Fruit fly (Drosophila melanogaster) whole organism, embryonic: ENCODE data around the gene Strip.

Experiments used
- Ada2b ChIP-seq: fragments of 200-800 bp; sonication (Bioruptor generic); IDR thresholded peaks from 2 replicates; pipeline ENCODE4 v1.3.6; 2022; ENCODE audit warnings: missing biosample characterization, missing genetic modification characterization
- Adf1 ChIP-seq: fragments of 200-800 bp; sonication (Bioruptor generic); IDR thresholded peaks from 2 replicates; pipeline ENCODE4 v1.3.6; 2022; ENCODE audit warnings: missing biosample characterization, missing genetic modification characterization
- Antp ChIP-seq: fragments of 200-800 bp; sonication (Bioruptor generic); optimal IDR thresholded peaks from 3 replicates; lab custom pipeline; 2016; ENCODE audit warnings: missing biosample characterization, missing genetic modification characterization
- CG10274 ChIP-seq: fragments of 200-800 bp; sonication (Bioruptor generic); optimal IDR thresholded peaks from 3 replicates; lab custom pipeline; 2017; ENCODE audit warnings: missing biosample characterization, mild to moderate bottlenecking, missing genetic modification characterization
- CG10565 ChIP-seq: fragments of 200-800 bp; sonication (Bioruptor generic); optimal IDR thresholded peaks from 3 replicates; lab custom pipeline; 2016; ENCODE audit warnings: missing biosample characterization, mild to moderate bottlenecking, missing genetic modification characterization
- CG13894 ChIP-seq: fragments of 200-800 bp; sonication (Bioruptor generic); optimal IDR thresholded peaks from 3 replicates; lab custom pipeline; 2018; ENCODE audit warnings: missing biosample characterization, mild to moderate bottlenecking, missing genetic modification characterization, moderate library complexity
- CG1603 ChIP-seq: fragments of 200-800 bp; sonication (Bioruptor generic); optimal IDR thresholded peaks from 2 replicates; lab custom pipeline; 2019; ENCODE audit warnings: missing biosample characterization, mild to moderate bottlenecking, missing genetic modification characterization, moderate library complexity
- CG17385 ChIP-seq: fragments of 200-800 bp; sonication (Bioruptor generic); optimal IDR thresholded peaks from 3 replicates; lab custom pipeline; 2018; ENCODE audit warnings: missing biosample characterization, mild to moderate bottlenecking, missing genetic modification characterization
- CG1792 ChIP-seq: fragments of 200-800 bp; sonication (Bioruptor generic); optimal IDR thresholded peaks from 2 replicates; lab custom pipeline; 2016; ENCODE audit warnings: missing biosample characterization, missing genetic modification characterization
- CG18011 ChIP-seq: fragments of 200-800 bp; sonication (Bioruptor generic); optimal IDR thresholded peaks from 2 replicates; lab custom pipeline; 2017; ENCODE audit warnings: missing biosample characterization, missing genetic modification characterization, mild to moderate bottlenecking, moderate library complexity, missing genotype
- CG3065 ChIP-seq: fragments of 200-800 bp; sonication (Bioruptor generic); optimal IDR thresholded peaks from 2 replicates; lab custom pipeline; 2016; ENCODE audit warnings: missing biosample characterization, missing genetic modification characterization
- CG32767 ChIP-seq: fragments of 200-800 bp; sonication (Bioruptor generic); IDR thresholded peaks from 2 replicates; pipeline ENCODE4 v1.3.6; 2022; ENCODE audit warnings: missing biosample characterization, missing genetic modification characterization
- CG32772 ChIP-seq: fragments of 200-800 bp; sonication (Bioruptor generic); IDR thresholded peaks from 2 replicates; pipeline ENCODE4 v1.3.6; 2022; ENCODE audit warnings: missing biosample characterization, missing genetic modification characterization
- CG3726 ChIP-seq: fragments of 200-800 bp; sonication (Bioruptor generic); IDR thresholded peaks from 3 replicates; pipeline ENCODE4, ENCODE4 v1.3.6; 2022; ENCODE audit warnings: missing biosample characterization, missing genetic modification characterization
- CG3995 ChIP-seq: fragments of 200-800 bp; sonication (Bioruptor generic); optimal IDR thresholded peaks from 3 replicates; lab custom pipeline; 2016; ENCODE audit warnings: missing biosample characterization, missing genetic modification characterization
- CG4617 ChIP-seq: fragments of 200-800 bp; sonication (Bioruptor generic); optimal IDR thresholded peaks from 3 replicates; lab custom pipeline; 2016; ENCODE audit warnings: missing biosample characterization, missing genetic modification characterization, borderline replicate concordance
- CG7987 ChIP-seq: fragments of 200-800 bp; sonication (Bioruptor generic); optimal IDR thresholded peaks from 2 replicates; lab custom pipeline; 2018; ENCODE audit warnings: missing biosample characterization, mild to moderate bottlenecking, missing genetic modification characterization, moderate library complexity
- CG9437 ChIP-seq: fragments of 200-800 bp; sonication (Bioruptor generic); optimal IDR thresholded peaks from 2 replicates; lab custom pipeline; 2018; ENCODE audit warnings: missing biosample characterization, mild to moderate bottlenecking, missing genetic modification characterization
- CG9797 ChIP-seq: fragments of 200-800 bp; sonication (Bioruptor generic); optimal IDR thresholded peaks from 3 replicates; lab custom pipeline; 2018; ENCODE audit warnings: missing biosample characterization, mild to moderate bottlenecking, missing genetic modification characterization
- CkIIα-i1 ChIP-seq: fragments of 200-800 bp; sonication (Bioruptor generic); IDR thresholded peaks from 2 replicates; pipeline ENCODE4 v1.3.6; 2022; ENCODE audit warnings: missing biosample characterization, missing genetic modification characterization
- Dll ChIP-seq: fragments of 200-800 bp; sonication (Bioruptor generic); IDR thresholded peaks from 4 replicates; pipeline ENCODE4 v1.3.6; 2022; ENCODE audit warnings: missing biosample characterization, missing genetic modification characterization; ENCODE audit not compliant: partially characterized antibody
- E2f2 ChIP-seq: fragments of 200-800 bp; sonication (Bioruptor generic); IDR thresholded peaks from 2 replicates; pipeline ENCODE4 v1.3.6; 2022; ENCODE audit warnings: missing biosample characterization, missing genetic modification characterization
- Fer3 ChIP-seq: fragments of 200-800 bp; sonication (Bioruptor generic); optimal IDR thresholded peaks from 2 replicates; lab custom pipeline; 2018; ENCODE audit warnings: missing biosample characterization, mild to moderate bottlenecking, missing genetic modification characterization, moderate library complexity
- Hsf ChIP-seq: fragments of 200-800 bp; sonication (Bioruptor generic); optimal IDR thresholded peaks from 3 replicates; lab custom pipeline; 2016; ENCODE audit warnings: missing biosample characterization, missing genetic modification characterization
- NK7.1 ChIP-seq: fragments of 200-800 bp; sonication (Bioruptor generic); optimal IDR thresholded peaks from 3 replicates; lab custom pipeline; 2016; ENCODE audit warnings: missing biosample characterization, missing genetic modification characterization
- NfI ChIP-seq: fragments of 200-800 bp; sonication (Bioruptor generic); optimal IDR thresholded peaks from 3 replicates; lab custom pipeline; 2018; ENCODE audit warnings: missing biosample characterization, mild to moderate bottlenecking, missing genetic modification characterization, moderate library complexity
- PHDP ChIP-seq: fragments of 200-800 bp; sonication (Bioruptor generic); optimal IDR thresholded peaks from 3 replicates; lab custom pipeline; 2018; ENCODE audit warnings: missing biosample characterization, mild to moderate bottlenecking, missing genetic modification characterization, moderate library complexity
- Rx ChIP-seq: fragments of 200-800 bp; sonication (Bioruptor generic); IDR thresholded peaks from 2 replicates; pipeline ENCODE4 v1.3.6; 2022; ENCODE audit warnings: missing biosample characterization, missing genetic modification characterization
- Ssrp ChIP-seq: fragments of 200-800 bp; sonication (Bioruptor generic); optimal IDR thresholded peaks from 2 replicates; lab custom pipeline; 2018; ENCODE audit warnings: missing biosample characterization, mild to moderate bottlenecking, missing genetic modification characterization, moderate library complexity
- amos ChIP-seq: fragments of 200-800 bp; sonication (Bioruptor generic); IDR thresholded peaks from 2 replicates; pipeline ENCODE4 v1.3.6; 2022; ENCODE audit warnings: missing biosample characterization, missing genetic modification characterization; ENCODE audit not compliant: partially characterized antibody
- ara ChIP-seq: fragments of 200-800 bp; sonication (Bioruptor generic); IDR thresholded peaks from 2 replicates; pipeline ENCODE4 v1.3.6; 2022; ENCODE audit warnings: missing biosample characterization, missing genetic modification characterization
- br ChIP-seq: fragments of >200 bp; optimal IDR thresholded peaks from 2 replicates; lab custom pipeline; 2017
- caup ChIP-seq: fragments of 200-800 bp; sonication (Bioruptor generic); optimal IDR thresholded peaks from 3 replicates; lab custom pipeline; 2017; ENCODE audit warnings: missing biosample characterization, mild to moderate bottlenecking, missing genetic modification characterization, moderate library complexity; ENCODE audit not compliant: severe bottlenecking
- chif ChIP-seq, 2 experiments: fragments of 200-800 bp; sonication (Bioruptor generic); optimal IDR thresholded peaks; 3 replicates each; lab custom pipeline; 2016; ENCODE audit warnings: missing biosample characterization in 2 of 2, missing genetic modification characterization in 2 of 2
- crp ChIP-seq, 2 experiments: fragments of 200-800 bp; sonication (Bioruptor generic); optimal IDR thresholded peaks; 2 replicates in 1 of 2; 3 replicates in 1 of 2; lab custom pipeline; 2017; ENCODE audit warnings: missing biosample characterization in 2 of 2, missing genetic modification characterization in 2 of 2, mild to moderate bottlenecking in 1 of 2, moderate library complexity in 1 of 2
- dan ChIP-seq: fragments of 200-800 bp; sonication (Bioruptor generic); IDR thresholded peaks from 2 replicates; pipeline ENCODE4 v1.3.6; 2022; ENCODE audit warnings: missing biosample characterization, missing genetic modification characterization
- dpn ChIP-seq, 2 experiments: fragments of 200-800 bp; sonication (Bioruptor generic); optimal IDR thresholded peaks; 3 replicates each; lab custom pipeline; 2016; ENCODE audit warnings: missing biosample characterization in 2 of 2, missing genetic modification characterization in 2 of 2
- fru ChIP-seq: fragments of >200 bp; optimal IDR thresholded peaks from 2 replicates; lab custom pipeline; 2017
- fu2 ChIP-seq: fragments of 200-800 bp; sonication (Bioruptor generic); optimal IDR thresholded peaks from 2 replicates; lab custom pipeline; 2016; ENCODE audit warnings: missing biosample characterization, missing genetic modification characterization
- gem ChIP-seq: fragments of 200-800 bp; sonication (Bioruptor generic); optimal IDR thresholded peaks from 2 replicates; lab custom pipeline; 2019; ENCODE audit warnings: missing biosample characterization, mild to moderate bottlenecking, missing genetic modification characterization, moderate library complexity
- her ChIP-seq: fragments of 200-800 bp; sonication (Bioruptor generic); optimal IDR thresholded peaks from 2 replicates; lab custom pipeline; 2016; ENCODE audit warnings: missing biosample characterization, missing genetic modification characterization
- hkb ChIP-seq, 2 experiments: fragments of 200-800 bp in 1 of 2; fragments of >200 bp in 1 of 2; sonication (Bioruptor generic) in 1 of 2; IDR thresholded peaks in 1 of 2; optimal IDR thresholded peaks in 1 of 2; 2 replicates each; pipeline versions ENCODE4 v1.3.6 to Lab custom; 2017 to 2022; ENCODE audit warnings: missing biosample characterization in 1 of 2, missing genetic modification characterization in 1 of 2
- phol ChIP-seq: fragments of 200-800 bp; sonication (Bioruptor generic); optimal IDR thresholded peaks from 3 replicates; lab custom pipeline; 2018; ENCODE audit warnings: missing biosample characterization, mild to moderate bottlenecking, missing genetic modification characterization, moderate library complexity
- pnt ChIP-seq: fragments of 200-800 bp; sonication (Bioruptor generic); optimal IDR thresholded peaks from 3 replicates; lab custom pipeline; 2016; ENCODE audit warnings: missing biosample characterization, missing genetic modification characterization
- sisA ChIP-seq: fragments of 200-800 bp; sonication (Bioruptor generic); IDR thresholded peaks from 2 replicates; pipeline ENCODE4 v1.3.6; 2022; ENCODE audit warnings: missing biosample characterization, missing genetic modification characterization
- stc ChIP-seq: fragments of 200-800 bp; sonication (Bioruptor generic); IDR thresholded peaks from 2 replicates; pipeline ENCODE4 v1.3.6; 2022; ENCODE audit warnings: missing biosample characterization, missing genetic modification characterization
- tgo ChIP-seq: fragments of 200-800 bp; sonication (Bioruptor generic); IDR thresholded peaks from 3 replicates; pipeline ENCODE4 v1.3.6; 2022; ENCODE audit warnings: missing biosample characterization, missing genetic modification characterization
- unpg ChIP-seq: fragments of 200-800 bp; sonication (Bioruptor generic); optimal IDR thresholded peaks from 3 replicates; lab custom pipeline; 2018; ENCODE audit warnings: missing biosample characterization, mild to moderate bottlenecking, missing genetic modification characterization, moderate library complexity
- wek ChIP-seq: fragments of 200-800 bp; sonication (Bioruptor generic); optimal IDR thresholded peaks from 3 replicates; lab custom pipeline; 2018; ENCODE audit warnings: missing biosample characterization, mild to moderate bottlenecking, missing genetic modification characterization, moderate library complexity

Strip gene

dm6 chr3L:3319992-3320732 lies 8.5 kb downstream of the Strip start (continued):
- TF ChIP-seq CG17385 (GFP tag; lab: Kevin White, UChicago) (peak; percentile 38), her (GFP tag; lab: Kevin White, UChicago) (peak; percentile 22), unpg (peak; percentile 23), pnt (GFP tag; lab: Kevin White, UChicago) (peak; percentile 1), PHDP (tag; lab: Kevin White, UChicago) (peak; percentile 26), CG1792 (no peak), CG3726 (GFP tag; lab: Robert Waterston, UW) (0 out of 3 replicates have a peak, but pooled peaks have one; percentile 12), NK7.1 (GFP tag; lab: Kevin White, UChicago) (no peak), CG13894 (tag; lab: Kevin White, UChicago) (no peak), CG3065 (no peak), CG32772 (GFP tag; lab: Robert Waterston, UW) (peak; percentile 35; the same call in 1 of the 2 replicates), Hsf (GFP tag; lab: Kevin White, UChicago) (peak; percentile 14), CG9437 (no peak), fu2 (GFP tag; lab: Kevin White, UChicago) (no peak), E2f2 (GFP tag; lab: Robert Waterston, UW) (peak; percentile 7; the same call in 1 of the 2 replicates), Antp (GFP tag; lab: Kevin White, UChicago) (peak; percentile 34), dpn (GFP tag; optimal IDR thresholded peaks at IDR 0.05; lab: Kevin White, UChicago) (peak; percentile 6 to 33), CG18011 (GFP tag; lab: Kevin White, UChicago) (no peak), CG10274 (GFP tag; lab: Kevin White, UChicago) (no peak), Rx (no peak), tgo (no peak), ara (GFP tag; lab: Robert Waterston, UW) (peak; percentile 26; the same call in 1 of the 2 replicates), CG32767 (GFP tag; lab: Robert Waterston, UW) (no peak), chif (GFP tag; optimal IDR thresholded peaks at IDR 0.05; lab: Kevin White, UChicago) (no peak), Adf1 (GFP tag; lab: Robert Waterston, UW) (0 out of 2 replicates have a peak, but pooled peaks have one; percentile 10), CG4617 (GFP tag; lab: Kevin White, UChicago) (no peak), CG1603 (tag; lab: Kevin White, UChicago) (no peak), sisA (GFP tag; lab: Robert Waterston, UW) (0 out of 2 replicates have a peak, but pooled peaks have one; percentile 18), CG7987 (no peak), hkb (optimal IDR thresholded peaks at IDR 0.05; lab: Kevin White, UChicago) (no peak), hkb (GFP tag; IDR thresholded peaks at IDR 0.05; lab: Robert Waterston, UW) (0 out of 2 replicates have a peak, but pooled peaks have one; percentile 49), CG3995 (GFP tag; lab: Kevin White, UChicago) (no peak), gem (tag; lab: Kevin White, UChicago) (peak; percentile 32), Fer3 (tag; lab: Kevin White, UChicago) (peak; percentile 17), dan (GFP tag; lab: Robert Waterston, UW) (no peak), Ada2b (0 out of 2 replicates have a peak, but pooled peaks have one; percentile 19), fru (lab: Kevin White, UChicago) (no peak), caup (GFP tag; lab: Kevin White, UChicago) (peak; percentile 10), Ssrp (no peak), CG10565 (GFP tag; lab: Kevin White, UChicago) (no peak), crp (GFP tag; optimal IDR thresholded peaks at IDR 0.05; lab: Kevin White, UChicago) (no peak), Dll (no peak), CkIIα-i1 (GFP tag; lab: Robert Waterston, UW) (no peak), CG9797 (GFP tag; lab: Kevin White, UChicago) (no peak), amos (GFP tag; lab: Robert Waterston, UW) (no peak), br (lab: Kevin White, UChicago) (no peak), wek (GFP tag; lab: Kevin White, UChicago) (no peak), NfI (GFP tag; lab: Kevin White, UChicago) (peak; percentile 3), phol (tag; lab: Kevin White, UChicago) (no peak), stc (GFP tag; lab: Robert Waterston, UW) (peak; percentile 13; the same call in 1 of the 2 replicates)
